ENCODE assay signal across 2 worm cellular contexts in the genomic region with DNA sequence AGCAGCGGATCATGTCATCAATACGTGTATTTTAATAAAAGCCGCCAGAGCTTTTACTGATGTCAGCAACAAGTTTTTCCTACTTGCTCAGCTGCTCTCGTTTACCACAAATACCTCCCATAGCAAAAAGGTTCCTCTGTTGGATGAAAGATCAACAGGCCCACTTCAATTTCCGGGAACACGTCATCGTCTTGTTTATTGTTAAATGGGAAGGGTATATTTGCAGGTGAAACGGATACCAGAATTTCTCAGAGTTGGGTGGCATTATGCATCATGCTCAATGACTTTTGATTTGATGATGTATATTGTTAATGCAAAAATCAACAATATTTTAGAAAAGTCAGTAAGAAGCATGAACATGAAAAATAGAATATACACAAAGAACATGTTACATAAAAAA.
TF ChIP-seq lines count a peak whose summit lies in the region.

No protein-coding gene starts in this region.

TF ChIP-seq in whole organism, L1 larva, 84 proteins besides CTCF, POLR2A, EP300 and RAD21:
- TF ChIP-seq C04F5.9 (tag; optimal IDR thresholded peaks at IDR 0.05; lab: Kevin White, UChicago), result no peak
- TF ChIP-seq pqm-1 (tag; optimal IDR thresholded peaks at IDR 0.05; lab: Kevin White, UChicago), result no peak
- peak; percentile 55 for TF ChIP-seq fkh-8 (tag; optimal IDR thresholded peaks at IDR 0.05; lab: Kevin White, UChicago)
- no peak for TF ChIP-seq mdl-1 (tag; optimal IDR thresholded peaks at IDR 0.05; lab: Kevin White, UChicago)
- no peak for TF ChIP-seq nhr-28 (tag; optimal IDR thresholded peaks at IDR 0.05; lab: Kevin White, UChicago)
- no peak for TF ChIP-seq C16A3.4 (tag; optimal IDR thresholded peaks at IDR 0.05; lab: Kevin White, UChicago)
- no peak for TF ChIP-seq C34B4.2 (tag; optimal IDR thresholded peaks at IDR 0.05; lab: Kevin White, UChicago)
- no peak for TF ChIP-seq elt-2 (tag; optimal IDR thresholded peaks at IDR 0.05; lab: Kevin White, UChicago)
- peak; percentile 9 for TF ChIP-seq nhr-71 (tag; optimal IDR thresholded peaks at IDR 0.05; lab: Kevin White, UChicago)
- no peak for TF ChIP-seq skn-1 (tag; optimal IDR thresholded peaks at IDR 0.05; lab: Kevin White, UChicago)
- TF ChIP-seq Y116A8C.19 (tag; optimal IDR thresholded peaks at IDR 0.05; lab: Kevin White, UChicago; ENCODE audit: borderline replicate concordance), result no peak
- no peak for TF ChIP-seq ceh-88 (GFP tag; IDR thresholded peaks at IDR 0.05; lab: Robert Waterston, UW)
- TF ChIP-seq aha-1 (tag; optimal IDR thresholded peaks at IDR 0.05; lab: Kevin White, UChicago), result no peak
- TF ChIP-seq blmp-1 (tag; optimal IDR thresholded peaks at IDR 0.05; lab: Kevin White, UChicago), result no peak
- TF ChIP-seq lin-13 (GFP tag; optimal IDR thresholded peaks at IDR 0.05; lab: Kevin White, UChicago), result no peak
- peak; percentile 79 for TF ChIP-seq hlh-4 (tag; optimal IDR thresholded peaks at IDR 0.05; lab: Kevin White, UChicago)
- no peak for TF ChIP-seq zag-1 (tag; optimal IDR thresholded peaks at IDR 0.05; lab: Kevin White, UChicago)

TF ChIP-seq in whole organism, L4 larva, 104 proteins besides CTCF, POLR2A, EP300 and RAD21:
- no peak for TF ChIP-seq mep-1 (tag; optimal IDR thresholded peaks at IDR 0.05; lab: Kevin White, UChicago)
- no peak for TF ChIP-seq Y105C5A.15 (GFP tag; IDR thresholded peaks at IDR 0.05; lab: Robert Waterston, UW)
- no peak for TF ChIP-seq ZK337.2 (GFP tag; IDR thresholded peaks at IDR 0.05; lab: Robert Waterston, UW)
- no peak for TF ChIP-seq snpc-1.2 (GFP tag; IDR thresholded peaks at IDR 0.05; lab: Robert Waterston, UW)
- TF ChIP-seq hif-1 (tag; optimal IDR thresholded peaks at IDR 0.05; lab: Kevin White, UChicago), result no peak
- TF ChIP-seq aha-1 (tag; lab: Kevin White, UChicago), result peak; percentile 59
- TF ChIP-seq daf-8 (GFP tag; IDR thresholded peaks at IDR 0.05; lab: Robert Waterston, UW), result no peak

Comparison
In these comparisons a context has a peak if more than half of its experiments do, and no peak if none do; other contexts are left out.
1. Of the 29 proteins assayed by ChIP-seq in both whole organism, L4 larva and whole organism, L1 larva: peak only in whole organism, L4 larva: aha-1; only in whole organism, L1 larva: none; in both: none; in neither: 28.